Fruit fly (Drosophila melanogaster): ENCODE data around the gene msd5.
A peak's percentile ranks its signal among the peaks of the same experiment; 100 is the strongest.

msd5 gene

DNA sequence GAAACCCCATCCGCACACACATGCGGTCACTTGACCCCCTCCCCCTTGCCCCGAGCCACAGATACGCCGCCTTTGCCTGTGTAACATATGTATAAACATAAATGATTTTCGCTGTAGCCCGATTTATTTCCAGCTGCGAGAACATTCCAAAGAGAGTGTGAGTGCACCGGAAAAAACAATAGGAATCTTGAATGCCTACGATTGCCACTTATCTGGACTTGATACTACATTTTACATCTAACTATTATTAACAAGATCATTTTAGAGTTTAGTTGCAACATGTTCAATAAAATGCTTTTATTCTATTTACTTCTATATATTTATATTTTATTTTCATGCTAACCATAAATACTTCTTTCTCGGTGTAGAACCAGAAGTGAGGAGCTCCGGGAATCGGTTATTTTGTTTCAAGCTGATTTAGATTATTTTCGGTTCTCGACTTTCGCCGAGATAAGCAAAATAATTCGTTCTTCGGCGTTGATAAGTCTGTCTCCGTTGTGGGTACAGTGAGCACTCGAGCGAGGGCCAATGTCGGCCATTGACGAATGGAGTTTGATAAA is 32.8 kb downstream of the msd5 start (continued):
- TF ChIP-seq wor (GFP tag; IDR thresholded peaks at IDR 0.05) (peak; percentile 63), chm (GFP tag; IDR thresholded peaks at IDR 0.05) (peak; percentile 74; the same call in 1 of the 2 replicates), nmo (GFP tag; optimal IDR thresholded peaks at IDR 0.05) (peak; percentile 90), CG31365 (tag; optimal IDR thresholded peaks at IDR 0.05) (peak; percentile 32), en (GFP tag; optimal IDR thresholded peaks at IDR 0.05) (no peak), CG4360 (GFP tag; IDR thresholded peaks at IDR 0.05) (peak; percentile 69), CG9215 (GFP tag; IDR thresholded peaks at IDR 0.05) (peak; percentile 56), CG14965 (GFP tag; optimal IDR thresholded peaks at IDR 0.05; ENCODE audit: borderline replicate concordance) (no peak), Adf1 (GFP tag; IDR thresholded peaks at IDR 0.05) (0 out of 2 replicates have a peak, but pooled peaks have one; percentile 7), NFAT (GFP tag; IDR thresholded peaks at IDR 0.05) (peak; percentile 35; the same call in 1 of the 2 replicates), CG15601 (tag; optimal IDR thresholded peaks at IDR 0.05) (peak; percentile 86), hbn (GFP tag; IDR thresholded peaks at IDR 0.05; ENCODE audit: partially characterized antibody) (no peak), CG12155 (GFP tag; optimal IDR thresholded peaks at IDR 0.05) (peak; percentile 76), CG15073 (GFP tag; optimal IDR thresholded peaks at IDR 0.05) (peak; percentile 44), lov (optimal IDR thresholded peaks at IDR 0.05) (no peak), lov (GFP tag; IDR thresholded peaks at IDR 0.05) (peak; percentile 68; the same call in 2 of the 3 replicates), grau (tag; optimal IDR thresholded peaks at IDR 0.05) (peak; percentile 92), cato (GFP tag; optimal IDR thresholded peaks at IDR 0.05; ENCODE audit: borderline replicate concordance) (peak; percentile 34), CG11398 (GFP tag; optimal IDR thresholded peaks at IDR 0.05) (no peak), gcm (GFP tag; optimal IDR thresholded peaks at IDR 0.05) (peak; percentile 87), Nf-YB (GFP tag; optimal IDR thresholded peaks at IDR 0.05) (peak; percentile 69), TFAM (GFP tag; optimal IDR thresholded peaks at IDR 0.05) (no peak), lola (GFP tag; optimal IDR thresholded peaks at IDR 0.05) (peak in 1 of 3 experiments; percentile 88), caup (GFP tag; optimal IDR thresholded peaks at IDR 0.05; ENCODE audit: severe bottlenecking) (peak; percentile 77), PHDP (tag; optimal IDR thresholded peaks at IDR 0.05) (peak; percentile 85), Elba2 (GFP tag; optimal IDR thresholded peaks at IDR 0.05) (no peak), pan (optimal IDR thresholded peaks at IDR 0.05) (no peak), pan (GFP tag; optimal IDR thresholded peaks at IDR 0.05 in 1 of 2, IDR thresholded peaks at IDR 0.05 in 1 of 2) (peak in 1 of 2 experiments; percentile 82), tap (tag; optimal IDR thresholded peaks at IDR 0.05) (peak; percentile 86), gt (GFP tag; IDR thresholded peaks at IDR 0.05) (no peak), trem (tag; optimal IDR thresholded peaks at IDR 0.05) (peak; percentile 86), eyg (GFP tag; optimal IDR thresholded peaks at IDR 0.05) (no peak), CG8290 (GFP tag; optimal IDR thresholded peaks at IDR 0.05) (peak; percentile 70), CG8290 (tag; optimal IDR thresholded peaks at IDR 0.05) (peak; percentile 30 to 55), her (GFP tag; optimal IDR thresholded peaks at IDR 0.05) (peak; percentile 23), onecut (GFP tag; IDR thresholded peaks at IDR 0.05) (peak; percentile 64), Atf-2 (GFP tag; optimal IDR thresholded peaks at IDR 0.05) (peak; percentile 30), CG14860 (GFP tag; IDR thresholded peaks at IDR 0.05; ENCODE audit: partially characterized antibody) (no peak), Doc2 (GFP tag; IDR thresholded peaks at IDR 0.05) (no peak), CG14014 (GFP tag; IDR thresholded peaks at IDR 0.05) (peak; percentile 71), Oaz (GFP tag; IDR thresholded peaks at IDR 0.05) (peak; percentile 56), Fer2 (tag; optimal IDR thresholded peaks at IDR 0.05) (peak; percentile 57), Med (GFP tag) (peak; percentile 74), CG10267 (tag; optimal IDR thresholded peaks at IDR 0.05) (peak; percentile 84), CG13123 (GFP tag; optimal IDR thresholded peaks at IDR 0.05) (peak; percentile 42), HLH4C (GFP tag; IDR thresholded peaks at IDR 0.05; ENCODE audit: partially characterized antibody) (no peak), Poxn (GFP tag; IDR thresholded peaks at IDR 0.05) (no peak), CG32532 (GFP tag; IDR thresholded peaks at IDR 0.05) (peak; percentile 79), Hr78 (GFP tag; optimal IDR thresholded peaks at IDR 0.05) (peak in 1 of 2 experiments; percentile 70), fd102C (GFP tag; optimal IDR thresholded peaks at IDR 0.05) (peak; percentile 41)

All from whole organism, embryonic.